Fruit fly (Drosophila melanogaster) whole organism, pupa: ENCODE results near the gene hay.
A peak's percentile ranks its signal among the peaks of the same experiment; 100 is the strongest.

Source experiments
- CG10348 ChIP-seq: fragments of 200-800 bp; sonication (Bioruptor generic); IDR thresholded peaks from 2 replicates; pipeline ENCODE4 v1.3.6; 2022; ENCODE audit warnings: missing biosample characterization, missing genetic modification characterization
- CG12605 ChIP-seq: fragments of 200-800 bp; sonication (Bioruptor generic); IDR thresholded peaks from 2 replicates; pipeline ENCODE4 v1.3.6; 2022; ENCODE audit warnings: missing biosample characterization, missing genetic modification characterization
- CG13204 ChIP-seq: fragments of 200-800 bp; sonication (Bioruptor generic); optimal IDR thresholded peaks from 2 replicates; lab custom pipeline; 2018; ENCODE audit warnings: missing biosample characterization, mild to moderate bottlenecking, missing genetic modification characterization, moderate library complexity
- CG14655 ChIP-seq: fragments of 200-800 bp; sonication (Bioruptor generic); optimal IDR thresholded peaks from 3 replicates; lab custom pipeline; 2017; ENCODE audit warnings: mild to moderate bottlenecking, missing biosample characterization, missing genetic modification reagents, missing genetic modification characterization
- CG15710 ChIP-seq: fragments of 200-800 bp; sonication (Bioruptor generic); optimal IDR thresholded peaks from 2 replicates; lab custom pipeline; 2018; ENCODE audit warnings: missing biosample characterization, mild to moderate bottlenecking, missing genetic modification characterization, moderate library complexity
- CG17806 ChIP-seq: fragments of 200-800 bp; sonication (Bioruptor generic); optimal IDR thresholded peaks from 2 replicates; lab custom pipeline; 2018; ENCODE audit warnings: missing biosample characterization, mild to moderate bottlenecking, missing genetic modification characterization, moderate library complexity
- CG32121 ChIP-seq: fragments of 200-800 bp; sonication (Bioruptor generic); IDR thresholded peaks from 2 replicates; pipeline ENCODE4 v1.3.6; 2022; ENCODE audit warnings: missing biosample characterization, missing genetic modification characterization
- CG34367 ChIP-seq: fragments of 200-800 bp; sonication (Bioruptor generic); optimal IDR thresholded peaks from 2 replicates; lab custom pipeline; 2018; ENCODE audit warnings: missing biosample characterization, mild to moderate bottlenecking, missing genetic modification characterization
- CG4496 ChIP-seq: fragments of 200-800 bp; sonication (Bioruptor generic); IDR thresholded peaks from 3 replicates; pipeline ENCODE4 v1.3.6; 2022; ENCODE audit warnings: missing biosample characterization, missing genetic modification characterization
- CG8159 ChIP-seq: fragments of 200-800 bp; sonication (Bioruptor generic); optimal IDR thresholded peaks from 3 replicates; lab custom pipeline; 2018; ENCODE audit warnings: missing biosample characterization, mild to moderate bottlenecking, missing genetic modification characterization, moderate library complexity
- CG8301 ChIP-seq: fragments of 200-800 bp; sonication (Bioruptor generic); optimal IDR thresholded peaks from 2 replicates; lab custom pipeline; 2018; ENCODE audit warnings: missing biosample characterization, mild to moderate bottlenecking, missing genetic modification characterization
- CG9948 ChIP-seq: fragments of 200-800 bp; sonication (Bioruptor generic); optimal IDR thresholded peaks from 2 replicates; lab custom pipeline; 2018; ENCODE audit warnings: missing biosample characterization, mild to moderate bottlenecking, missing genetic modification characterization, moderate library complexity
- D1 ChIP-seq: fragments of 200-800 bp; sonication (Bioruptor generic); optimal IDR thresholded peaks from 2 replicates; lab custom pipeline; 2018; ENCODE audit warnings: missing biosample characterization, mild to moderate bottlenecking, missing genetic modification characterization, moderate library complexity
- EcR ChIP-seq: fragments of 200-800 bp; sonication (Bioruptor generic); optimal IDR thresholded peaks from 3 replicates; lab custom pipeline; 2019; ENCODE audit warnings: missing biosample characterization, missing genetic modification characterization, mild to moderate bottlenecking, moderate library complexity, missing genetic modification reagents
- Ets98B ChIP-seq: fragments of 200-800 bp; sonication (Bioruptor generic); IDR thresholded peaks from 2 replicates; pipeline ENCODE4 v1.3.6; 2022; ENCODE audit warnings: missing biosample characterization, missing genetic modification characterization
- Pif1A ChIP-seq: fragments of 200-800 bp; sonication (Bioruptor generic); optimal IDR thresholded peaks from 3 replicates; lab custom pipeline; 2016; ENCODE audit warnings: missing biosample characterization, missing genetic modification characterization
- Pif1B ChIP-seq: fragments of 200-800 bp; sonication (Bioruptor generic); optimal IDR thresholded peaks from 3 replicates; lab custom pipeline; 2016; ENCODE audit warnings: missing biosample characterization, missing genetic modification characterization
- Snoo ChIP-seq: fragments of 200-800 bp; sonication (Bioruptor generic); optimal IDR thresholded peaks from 3 replicates; lab custom pipeline; 2017; ENCODE audit warnings: missing biosample characterization, mild to moderate bottlenecking, missing genetic modification characterization, inconsistent platforms
- fd96Ca ChIP-seq: fragments of 200-800 bp; sonication (Bioruptor generic); IDR thresholded peaks from 3 replicates; pipeline ENCODE4 v1.3.6; 2022; ENCODE audit warnings: missing biosample characterization, missing genetic modification characterization
- gl ChIP-seq: fragments of 200-800 bp; sonication (Bioruptor generic); optimal IDR thresholded peaks from 2 replicates; lab custom pipeline; 2018; ENCODE audit warnings: missing biosample characterization, mild to moderate bottlenecking, missing genetic modification characterization
- rn ChIP-seq: fragments of 200-800 bp; sonication (Bioruptor generic); IDR thresholded peaks from 2 replicates; pipeline ENCODE4 v1.3.6; 2022; ENCODE audit warnings: missing biosample characterization, missing genetic modification characterization

Gene hay

DNA sequence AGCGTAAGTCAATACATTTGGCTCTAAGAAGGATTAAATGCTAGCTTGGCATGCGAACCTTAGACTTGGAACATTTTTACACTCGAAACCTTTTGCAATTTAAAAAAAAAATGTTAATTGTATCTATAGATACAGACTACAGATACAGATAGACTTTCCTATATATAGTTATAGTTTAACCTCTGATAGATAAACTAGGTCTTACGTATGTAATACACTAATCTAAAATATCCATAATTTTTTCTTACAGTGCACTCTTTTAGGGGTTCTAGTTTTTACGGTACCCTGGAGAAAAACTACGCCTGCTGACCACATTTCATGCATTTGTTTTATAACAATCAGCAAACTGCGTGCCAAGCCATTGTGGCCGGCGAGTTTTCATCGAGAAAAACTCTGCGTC is 16.3 kb downstream of the hay start:
- TF ChIP-seq CG14655 (GFP tag; lab: Kevin White, UChicago) (no peak), Pif1B (no peak), CG34367 (tag; lab: Kevin White, UChicago) (no peak), EcR (GFP tag; lab: Kevin White, UChicago) (no peak), CG17806 (tag; lab: Kevin White, UChicago) (no peak)

dm6 chr3L:10648431-10648830 is 17.6 kb downstream of the hay start:
- peak; percentile 15 for TF ChIP-seq gl (tag; lab: Kevin White, UChicago)
- TF ChIP-seq CG12605 (GFP tag; lab: Robert Waterston, UW): peak; percentile 51; the same call in 1 of the 2 replicates
- peak; percentile 63 for TF ChIP-seq Pif1A (GFP tag; lab: Kevin White, UChicago)
- TF ChIP-seq CG10348 (GFP tag; lab: Robert Waterston, UW): no peak
- no peak for TF ChIP-seq CG13204 (GFP tag; lab: Kevin White, UChicago)
- TF ChIP-seq CG15710 (tag; lab: Kevin White, UChicago): peak; percentile 39
- TF ChIP-seq CG8301 (tag; lab: Kevin White, UChicago): peak; percentile 53
- TF ChIP-seq CG14655 (GFP tag; lab: Kevin White, UChicago): peak; percentile 45
- TF ChIP-seq D1: no peak
- peak; percentile 70; the same call in 2 of the 3 replicates for TF ChIP-seq CG4496 (GFP tag; lab: Robert Waterston, UW)
- TF ChIP-seq CG34367 (tag; lab: Kevin White, UChicago): peak; percentile 48
- peak; percentile 22 for TF ChIP-seq CG9948
- no peak for TF ChIP-seq EcR (GFP tag; lab: Kevin White, UChicago)
- TF ChIP-seq CG17806 (tag; lab: Kevin White, UChicago): peak; percentile 50
- peak; percentile 35 for TF ChIP-seq Pif1B
- TF ChIP-seq rn (GFP tag; lab: Robert Waterston, UW): no peak
- peak; percentile 62 for TF ChIP-seq Ets98B (GFP tag; lab: Robert Waterston, UW)
- TF ChIP-seq fd96Ca (GFP tag; lab: Robert Waterston, UW): 0 out of 3 replicates have a peak, but pooled peaks have one; percentile 51
- no peak for TF ChIP-seq Snoo
- TF ChIP-seq CG8159: no peak
- peak; percentile 47 for TF ChIP-seq CG32121 (GFP tag; lab: Robert Waterston, UW)
- TF ChIP-seq, all 21 proteins: peak for 14

- no peak for TF ChIP-seq Ets98B (GFP tag; lab: Robert Waterston, UW)
- no peak for TF ChIP-seq CG8159
- no peak for TF ChIP-seq CG10348 (GFP tag; lab: Robert Waterston, UW)
- no peak for TF ChIP-seq CG14655 (GFP tag; lab: Kevin White, UChicago)
- TF ChIP-seq CG12605 (GFP tag; lab: Robert Waterston, UW): no peak
- TF ChIP-seq CG4496 (GFP tag; lab: Robert Waterston, UW): no peak
- TF ChIP-seq CG13204 (GFP tag; lab: Kevin White, UChicago): no peak
- TF ChIP-seq CG15710 (tag; lab: Kevin White, UChicago): no peak
These were observed 20.4 kb downstream of the hay start for dm6 chr3L:10651271-10651670.

DNA sequence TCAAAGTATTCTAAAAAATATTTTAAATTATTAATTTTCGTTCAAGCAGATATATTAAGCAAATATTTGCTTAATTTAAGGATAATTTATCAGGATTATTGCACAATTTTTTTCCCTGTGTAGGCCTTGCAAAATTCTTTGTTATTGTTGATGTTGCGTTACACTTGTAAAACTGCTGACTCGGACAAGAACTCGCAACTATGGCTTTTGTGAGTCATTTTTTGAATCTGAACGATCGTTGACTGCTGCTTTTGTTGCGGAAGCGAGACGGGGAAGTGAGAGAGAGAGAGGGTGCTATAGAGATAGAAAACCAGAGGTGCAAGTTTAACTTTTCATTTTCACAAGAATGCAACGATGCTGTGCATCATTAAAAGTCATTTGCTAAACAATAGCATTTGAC is 21.6 kb downstream of the hay start:
- no peak for TF ChIP-seq CG32121 (GFP tag; lab: Robert Waterston, UW)
- peak; percentile 16 for TF ChIP-seq CG8159
- no peak for TF ChIP-seq CG4496 (GFP tag; lab: Robert Waterston, UW)
- no peak for TF ChIP-seq CG15710 (tag; lab: Kevin White, UChicago)
- TF ChIP-seq EcR (GFP tag; lab: Kevin White, UChicago): peak; percentile 48

dm6 chr3L:10654439-10654838 is 23.6 kb downstream of the hay start:
- no peak for TF ChIP-seq CG14655 (GFP tag; lab: Kevin White, UChicago)
- no peak for TF ChIP-seq Pif1A (GFP tag; lab: Kevin White, UChicago)

DNA sequence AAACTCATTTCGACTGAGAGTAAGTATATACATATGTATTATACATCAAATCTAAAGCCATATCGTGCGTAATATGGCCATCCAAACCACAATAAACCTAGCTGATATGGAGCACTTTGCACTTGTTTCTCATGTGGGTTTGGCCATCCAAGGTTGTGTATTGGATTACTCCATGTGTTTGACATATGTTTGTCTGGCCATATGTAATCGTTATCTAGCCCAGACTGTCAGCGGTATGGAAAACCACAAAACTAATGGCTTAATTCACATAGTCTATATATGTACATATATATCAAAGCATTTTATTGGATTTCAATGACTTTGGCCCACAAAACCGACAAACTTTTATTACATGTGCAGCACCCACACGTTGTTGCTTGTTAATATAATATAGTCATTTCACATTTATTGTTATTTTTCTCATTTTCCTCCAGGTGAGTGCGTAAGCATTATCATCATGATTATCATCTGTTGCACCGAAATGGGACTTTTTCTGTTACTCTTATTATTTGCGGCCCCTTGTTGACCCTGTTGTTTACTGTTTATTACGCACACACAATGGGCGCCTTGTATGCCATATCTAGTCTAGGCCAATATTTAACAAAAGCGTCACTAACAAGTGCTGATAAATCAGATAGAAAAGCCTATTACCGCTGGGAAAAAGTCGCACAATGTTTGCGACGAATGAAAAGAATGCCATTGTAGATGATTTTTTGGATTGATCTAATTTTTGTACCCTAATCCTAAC is 25.7 kb downstream of the hay start:
- TF ChIP-seq CG8301 (tag; lab: Kevin White, UChicago): no peak
- TF ChIP-seq CG13204 (GFP tag; lab: Kevin White, UChicago): peak; percentile 20
- TF ChIP-seq EcR (GFP tag; lab: Kevin White, UChicago): no peak
- peak; percentile 71 for TF ChIP-seq Pif1B
- TF ChIP-seq gl (tag; lab: Kevin White, UChicago): peak; percentile 71
- peak; percentile 48; the same call in 1 of the 3 replicates for TF ChIP-seq CG4496 (GFP tag; lab: Robert Waterston, UW)
- peak; percentile 15; the same call in 1 of the 2 replicates for TF ChIP-seq CG32121 (GFP tag; lab: Robert Waterston, UW)
- no peak for TF ChIP-seq CG10348 (GFP tag; lab: Robert Waterston, UW)
- TF ChIP-seq CG17806 (tag; lab: Kevin White, UChicago): peak; percentile 16
- no peak for TF ChIP-seq rn (GFP tag; lab: Robert Waterston, UW)
- TF ChIP-seq Ets98B (GFP tag; lab: Robert Waterston, UW): peak; percentile 50
- TF ChIP-seq CG8159: peak; percentile 22
- peak; percentile 71 for TF ChIP-seq Pif1A (GFP tag; lab: Kevin White, UChicago)
- TF ChIP-seq CG34367 (tag; lab: Kevin White, UChicago): peak; percentile 43
- peak; percentile 36 for TF ChIP-seq Snoo
- peak; percentile 44 for TF ChIP-seq CG14655 (GFP tag; lab: Kevin White, UChicago)
- TF ChIP-seq D1: no peak
- peak; percentile 26 for TF ChIP-seq CG15710 (tag; lab: Kevin White, UChicago)
- TF ChIP-seq CG12605 (GFP tag; lab: Robert Waterston, UW): no peak
- TF ChIP-seq fd96Ca (GFP tag; lab: Robert Waterston, UW): 0 out of 3 replicates have a peak, but pooled peaks have one; percentile 40
- TF ChIP-seq CG9948: no peak
